Fruit fly (Drosophila melanogaster): ENCODE results near the gene CG11570.

DNA sequence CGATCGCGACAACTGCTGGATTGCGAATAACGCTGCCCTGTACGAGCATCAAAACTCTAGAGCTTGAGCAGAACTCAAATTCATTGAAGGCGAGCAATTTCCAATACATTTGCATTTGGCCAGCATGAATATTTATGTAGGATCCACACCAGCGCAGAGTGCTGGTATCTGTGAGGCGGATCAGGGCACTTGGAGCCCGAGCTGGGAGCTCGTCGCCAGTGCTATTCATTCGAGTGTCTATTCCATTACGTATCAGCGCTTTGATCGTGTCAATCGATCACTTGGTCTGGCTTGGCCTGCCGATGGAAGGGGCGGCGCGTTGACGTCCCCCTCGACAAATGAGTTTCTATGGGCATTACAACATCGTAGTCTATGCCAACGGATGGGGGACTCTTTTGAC lies 8.5 kb upstream of the CG11570 start, which contains the start of gene prc:
- TF ChIP-seq Gug (GFP tag; IDR thresholded peaks at IDR 0.05) (no peak), Smox (GFP tag; optimal IDR thresholded peaks at IDR 0.05) (no peak)
